Worm (Caenorhabditis elegans): ENCODE data around the gene aqp-2.

aqp-2 gene

ce11 chrII:9266252-9266651 lies 4.5 kb upstream of the aqp-2 start:
- TF ChIP-seq ama-1 (optimal IDR thresholded peaks at IDR 0.05) (no peak), tra-4 (tag; optimal IDR thresholded peaks at IDR 0.05) (no peak), hmbx-1 (tag; optimal IDR thresholded peaks at IDR 0.05) (no peak), sea-1 (GFP tag; conservative IDR thresholded peaks at IDR 0.05) (no peak), aly-1 (tag; optimal IDR thresholded peaks at IDR 0.05) (no peak), ceh-13 (GFP tag; optimal IDR thresholded peaks at IDR 0.05) (no peak), hmg-4 (GFP tag; optimal IDR thresholded peaks at IDR 0.05) (no peak), flt-1 (GFP tag; IDR thresholded peaks at IDR 0.05) (no peak), ets-7 (tag; optimal IDR thresholded peaks at IDR 0.05) (no peak), F13C5.2 (tag; optimal IDR thresholded peaks at IDR 0.05) (no peak), B0310.2 (tag; optimal IDR thresholded peaks at IDR 0.05) (no peak)

DNA sequence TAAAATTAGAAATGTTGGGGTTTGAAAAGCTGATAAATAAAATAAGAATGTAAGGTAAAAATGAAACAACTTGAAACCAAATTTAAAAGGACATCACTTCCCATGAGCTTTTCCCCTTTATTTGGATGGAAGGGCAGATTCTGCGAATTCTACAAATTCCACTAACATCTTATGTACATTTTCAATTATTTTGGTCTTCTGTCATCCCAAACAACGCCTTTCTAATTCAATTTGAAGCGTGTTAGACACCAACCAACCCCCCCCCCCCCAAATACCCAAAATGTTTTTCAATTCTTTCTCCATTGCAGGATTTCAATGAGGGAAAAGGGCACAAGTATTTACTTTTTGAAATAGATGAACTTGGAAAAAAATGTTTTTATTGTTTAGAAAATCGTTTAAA lies 3.9 kb upstream of the aqp-2 start:
- no peak for TF ChIP-seq ama-1 (optimal IDR thresholded peaks at IDR 0.05)
- TF ChIP-seq scrt-1 (GFP tag; IDR thresholded peaks at IDR 0.05): no peak
- TF ChIP-seq tra-4 (tag; optimal IDR thresholded peaks at IDR 0.05): no peak
- no peak for TF ChIP-seq F13C5.2 (tag; optimal IDR thresholded peaks at IDR 0.05)
- no peak for TF ChIP-seq ceh-13 (GFP tag; optimal IDR thresholded peaks at IDR 0.05)
- no peak for TF ChIP-seq ets-7 (tag; optimal IDR thresholded peaks at IDR 0.05)
- no peak for TF ChIP-seq tbx-37 (GFP tag; conservative IDR thresholded peaks at IDR 0.05)
- no peak for TF ChIP-seq B0310.2 (tag; optimal IDR thresholded peaks at IDR 0.05)
- no peak for TF ChIP-seq hmbx-1 (tag; optimal IDR thresholded peaks at IDR 0.05)

DNA sequence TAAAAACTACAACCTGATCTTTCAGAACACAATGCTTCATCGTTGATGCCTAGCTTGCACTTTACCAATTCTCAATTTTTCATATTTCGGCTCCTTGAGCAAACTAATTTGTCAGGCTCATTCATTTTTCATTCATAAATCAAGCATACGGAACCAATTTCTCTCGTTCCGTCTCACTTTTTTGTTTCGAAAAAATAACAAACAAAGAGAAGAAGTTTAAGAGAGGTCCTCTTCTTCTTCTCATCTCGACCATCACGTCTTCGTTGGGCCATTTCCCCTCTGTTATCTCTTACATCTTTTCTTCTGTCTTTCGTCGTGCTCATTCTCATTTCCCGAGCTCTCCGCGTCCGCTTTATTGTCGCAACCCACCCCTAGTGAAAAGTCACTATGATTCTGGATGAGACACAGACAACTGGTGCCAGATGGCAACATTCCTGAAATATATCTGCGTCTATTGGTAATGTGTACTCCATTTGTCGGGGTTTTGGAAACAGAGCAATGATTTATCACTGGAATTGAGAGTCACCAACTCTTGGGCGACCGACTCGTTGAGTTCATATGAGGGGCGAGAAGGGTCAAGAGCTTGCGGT lies 3.0 kb upstream of the aqp-2 start:
- TF ChIP-seq aly-1 (tag; optimal IDR thresholded peaks at IDR 0.05): no peak
- no peak for TF ChIP-seq ceh-36 (tag; optimal IDR thresholded peaks at IDR 0.05)
- TF ChIP-seq tra-4 (tag; optimal IDR thresholded peaks at IDR 0.05): no peak
- TF ChIP-seq ceh-13 (GFP tag; optimal IDR thresholded peaks at IDR 0.05): no peak
- TF ChIP-seq scrt-1 (GFP tag; IDR thresholded peaks at IDR 0.05): no peak

ce11 chrII:9263784-9264183 lies 2.0 kb upstream of the aqp-2 start:
- TF ChIP-seq ceh-36 (tag; optimal IDR thresholded peaks at IDR 0.05) (no peak), tbx-37 (GFP tag; conservative IDR thresholded peaks at IDR 0.05) (no peak)

DNA sequence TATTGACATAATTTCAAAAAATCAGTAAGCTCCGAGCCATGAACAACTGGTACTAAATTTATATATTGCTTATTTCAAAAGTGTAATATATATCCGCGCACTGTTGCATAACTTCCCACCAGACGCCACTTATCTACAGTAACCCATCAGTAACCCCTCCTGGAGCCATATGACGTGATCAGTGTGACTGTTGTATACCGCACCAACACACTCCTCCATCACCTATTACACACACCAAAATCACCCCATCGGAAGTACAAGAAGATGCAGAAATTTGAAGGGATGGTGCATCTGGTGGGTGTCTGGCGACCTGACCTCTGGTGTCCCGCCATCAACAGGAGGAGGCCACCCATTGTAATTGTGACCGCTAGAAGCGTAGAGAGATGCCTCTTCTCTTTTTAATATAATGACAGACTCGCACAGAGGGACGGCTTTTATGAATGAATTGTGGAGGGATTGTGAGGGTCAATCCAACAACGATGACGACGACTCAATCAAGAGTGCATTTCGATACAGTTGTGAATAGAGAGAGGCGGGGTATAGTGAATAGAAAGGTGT lies 1.1 kb upstream of the aqp-2 start:
- TF ChIP-seq F13C5.2 (tag; optimal IDR thresholded peaks at IDR 0.05) (peak; percentile 38), hmg-4 (GFP tag; optimal IDR thresholded peaks at IDR 0.05) (peak; percentile 85), hmbx-1 (tag; optimal IDR thresholded peaks at IDR 0.05) (no peak), B0310.2 (tag; optimal IDR thresholded peaks at IDR 0.05) (peak; percentile 14), sea-1 (GFP tag; conservative IDR thresholded peaks at IDR 0.05) (0 out of 2 replicates have a peak, but pooled peaks have one; percentile 20), ets-7 (tag; optimal IDR thresholded peaks at IDR 0.05) (peak; percentile 2), tbx-11 (GFP tag; IDR thresholded peaks at IDR 0.05) (no peak)

DNA sequence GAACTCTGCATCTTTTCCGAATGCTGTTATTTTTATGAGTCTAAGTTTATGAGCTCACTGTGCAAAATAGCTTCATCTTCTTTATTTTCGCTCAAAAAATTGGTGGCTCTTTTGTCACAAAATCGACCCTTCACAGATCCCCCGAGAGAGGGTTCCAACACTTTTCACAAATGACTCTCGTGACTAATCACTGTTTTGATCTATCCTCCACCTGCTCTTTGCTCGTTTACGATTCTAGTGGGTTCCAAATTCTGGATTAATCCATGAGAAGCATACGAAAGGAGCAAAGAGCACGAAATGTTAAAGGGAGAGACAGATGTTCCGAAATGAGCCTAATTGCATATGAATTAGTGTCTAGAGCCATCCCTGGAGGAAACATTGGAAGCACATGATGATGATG lies 378 bp downstream of the aqp-2 start:
- TF ChIP-seq aly-1 (tag; optimal IDR thresholded peaks at IDR 0.05): no peak
- no peak for TF ChIP-seq hmg-4 (GFP tag; optimal IDR thresholded peaks at IDR 0.05)
- no peak for TF ChIP-seq tra-4 (tag; optimal IDR thresholded peaks at IDR 0.05)
- TF ChIP-seq F13C5.2 (tag; optimal IDR thresholded peaks at IDR 0.05): no peak
- TF ChIP-seq scrt-1 (GFP tag; IDR thresholded peaks at IDR 0.05): no peak
- no peak for TF ChIP-seq flt-1 (GFP tag; IDR thresholded peaks at IDR 0.05)
- no peak for TF ChIP-seq hmbx-1 (tag; optimal IDR thresholded peaks at IDR 0.05)
- no peak for TF ChIP-seq pes-1 (GFP tag; IDR thresholded peaks at IDR 0.05)
- TF ChIP-seq sea-1 (GFP tag; conservative IDR thresholded peaks at IDR 0.05): no peak
- no peak for TF ChIP-seq tbx-37 (GFP tag; conservative IDR thresholded peaks at IDR 0.05)
- no peak for TF ChIP-seq B0310.2 (tag; optimal IDR thresholded peaks at IDR 0.05)

- TF ChIP-seq ceh-36 (tag; optimal IDR thresholded peaks at IDR 0.05) (no peak), hmg-4 (GFP tag; optimal IDR thresholded peaks at IDR 0.05) (peak; percentile 25), pes-1 (GFP tag; IDR thresholded peaks at IDR 0.05) (no peak), tra-4 (tag; optimal IDR thresholded peaks at IDR 0.05) (no peak), ama-1 (optimal IDR thresholded peaks at IDR 0.05) (no peak), tbx-11 (GFP tag; IDR thresholded peaks at IDR 0.05) (no peak), F13C5.2 (tag; optimal IDR thresholded peaks at IDR 0.05) (no peak)
Measured at ce11 chrII:9260026-9260425, 1.8 kb downstream of the aqp-2 start.

DNA sequence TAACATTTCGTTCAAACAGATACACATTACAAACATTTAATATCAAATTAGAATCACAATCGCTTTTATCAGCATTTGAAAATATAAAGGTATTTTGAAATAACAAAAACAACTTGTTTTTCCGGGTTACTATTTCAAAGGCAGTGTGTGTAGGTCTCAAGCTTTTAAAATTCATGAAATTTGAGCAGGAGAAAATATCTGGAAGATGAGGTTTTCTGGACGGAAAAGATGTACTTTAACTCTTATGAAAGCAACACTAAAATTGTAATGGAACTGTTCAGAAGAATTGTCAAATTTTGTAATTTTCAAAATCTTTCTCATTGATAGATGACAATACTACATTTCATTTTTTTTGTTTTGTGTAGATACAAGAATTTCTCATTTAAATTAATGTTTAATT lies 3.2 kb downstream of the aqp-2 start:
- TF ChIP-seq ceh-36 (tag; optimal IDR thresholded peaks at IDR 0.05): no peak
- TF ChIP-seq aly-1 (tag; optimal IDR thresholded peaks at IDR 0.05): no peak
- no peak for TF ChIP-seq hnd-1 (tag; optimal IDR thresholded peaks at IDR 0.05)
- no peak for TF ChIP-seq tbx-37 (GFP tag; conservative IDR thresholded peaks at IDR 0.05)
- TF ChIP-seq ama-1 (optimal IDR thresholded peaks at IDR 0.05): peak; percentile 1
- no peak for TF ChIP-seq B0310.2 (tag; optimal IDR thresholded peaks at IDR 0.05)
- TF ChIP-seq flt-1 (GFP tag; IDR thresholded peaks at IDR 0.05): no peak
- no peak for TF ChIP-seq hmg-4 (GFP tag; optimal IDR thresholded peaks at IDR 0.05)
- TF ChIP-seq hmbx-1 (tag; optimal IDR thresholded peaks at IDR 0.05): no peak

DNA sequence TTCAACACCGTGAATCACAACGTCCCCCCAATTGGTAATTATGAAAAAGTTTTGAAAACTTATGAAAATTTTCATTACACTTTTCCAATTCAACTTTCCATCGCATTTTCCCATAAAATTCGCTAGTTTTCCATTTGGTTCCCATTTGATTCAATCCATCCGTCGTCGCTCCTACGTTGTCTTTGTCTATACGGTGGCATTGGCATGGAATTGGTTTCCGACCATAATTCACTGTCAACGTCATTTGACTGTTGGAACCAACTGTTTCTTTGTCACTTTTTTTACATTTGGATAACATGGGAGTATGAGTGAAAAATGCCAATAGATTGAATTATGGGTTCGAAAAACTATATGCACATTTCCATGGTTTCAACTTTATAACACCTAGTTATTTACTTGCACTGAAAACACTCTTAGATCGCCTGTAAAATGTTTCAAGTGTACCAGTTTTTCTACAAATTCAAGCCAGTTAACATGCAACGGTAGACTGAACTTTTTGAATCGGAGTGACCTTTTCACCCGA lies 3.7 kb downstream of the aqp-2 start:
- TF ChIP-seq hmg-4 (GFP tag; optimal IDR thresholded peaks at IDR 0.05) (peak; percentile 35), B0310.2 (tag; optimal IDR thresholded peaks at IDR 0.05) (peak; percentile 51), ama-1 (optimal IDR thresholded peaks at IDR 0.05) (peak; percentile 80), flt-1 (GFP tag; IDR thresholded peaks at IDR 0.05) (no peak), tra-4 (tag; optimal IDR thresholded peaks at IDR 0.05) (no peak)

Data from whole organism, early embryonic.